Worm (Caenorhabditis elegans) whole organism, L3 larva: Measurements from ENCODE around the gene F53C3.7.

Experiments used
- ceh-28 ChIP-seq: fragments of 150-350 bp; optimal IDR thresholded peaks from 2 replicates; lab custom pipeline; 2014; ENCODE audit warnings: missing biosample characterization, missing genetic modification reagents, missing genetic modification characterization
- ceh-9 ChIP-seq: sonication (generic microtip); optimal IDR thresholded peaks from 2 replicates; lab custom pipeline; 2018; ENCODE audit warnings: missing biosample characterization, missing genetic modification characterization
- egl-5 ChIP-seq: fragments of 150-350 bp; optimal IDR thresholded peaks from 2 replicates; lab custom pipeline; 2017; ENCODE audit warnings: missing biosample characterization, missing genetic modification reagents, missing genetic modification characterization, inconsistent platforms
- elt-3 ChIP-seq, 3 experiments: fragments of 150-350 bp in 1 of 3; sonication (generic microtip) in 2 of 3; optimal IDR thresholded peaks; 2 replicates in 2 of 3; 4 replicates in 1 of 3; lab custom pipeline; 2014 to 2017; ENCODE audit warnings: missing biosample characterization in 3 of 3, missing genetic modification characterization in 3 of 3
- fkh-10 ChIP-seq: sonication (generic microtip); optimal IDR thresholded peaks from 2 replicates; lab custom pipeline; 2017; ENCODE audit warnings: missing biosample characterization, missing genetic modification reagents, missing genetic modification characterization
- fos-1 ChIP-seq: fragments of 150-350 bp; optimal IDR thresholded peaks from 2 replicates; lab custom pipeline; 2014; ENCODE audit warnings: missing biosample characterization, missing genetic modification characterization
- lin-15B ChIP-seq: fragments of 150-350 bp; optimal IDR thresholded peaks from 2 replicates; lab custom pipeline; 2014; ENCODE audit warnings: missing biosample characterization, missing genetic modification characterization
- lin-39 ChIP-seq: fragments of 150-350 bp; optimal IDR thresholded peaks from 2 replicates; lab custom pipeline; 2018; ENCODE audit warnings: missing biosample characterization, missing genetic modification reagents, missing genetic modification characterization
- nhr-12 ChIP-seq: fragments of 150-350 bp; optimal IDR thresholded peaks from 2 replicates; lab custom pipeline; 2014; ENCODE audit warnings: missing biosample characterization, missing genetic modification characterization
- nhr-43 ChIP-seq: sonication (generic microtip); optimal IDR thresholded peaks from 2 replicates; lab custom pipeline; 2016; ENCODE audit warnings: mild to moderate bottlenecking, missing genetic modification characterization, missing compliant biosample characterization; ENCODE audit not compliant: poor library complexity, severe bottlenecking
- nhr-67 ChIP-seq: fragments of 150-350 bp; optimal IDR thresholded peaks from 2 replicates; lab custom pipeline; 2014; ENCODE audit warnings: missing biosample characterization, missing genetic modification characterization
- nhr-76 ChIP-seq: fragments of 150-350 bp; sonication (generic microtip); optimal IDR thresholded peaks from 5 replicates; lab custom pipeline; 2014; ENCODE audit warnings: missing biosample characterization, missing genetic modification characterization
- pqm-1 ChIP-seq: fragments of 150-350 bp; optimal IDR thresholded peaks from 2 replicates; lab custom pipeline; 2017; ENCODE audit warnings: missing biosample characterization, missing genetic modification characterization, inconsistent platforms
- sea-2 ChIP-seq: fragments of 150-350 bp; sonication (generic microtip); optimal IDR thresholded peaks from 4 replicates; lab custom pipeline; 2014; ENCODE audit warnings: missing biosample characterization, missing genetic modification reagents, missing genetic modification characterization
- snpc-4 ChIP-seq: fragments of 150-350 bp; optimal IDR thresholded peaks from 2 replicates; lab custom pipeline; 2014; ENCODE audit warnings: missing biosample characterization, missing genetic modification characterization
- unc-39 ChIP-seq: sonication (generic microtip); optimal IDR thresholded peaks from 4 replicates; lab custom pipeline; 2017; ENCODE audit warnings: missing biosample characterization, missing genetic modification characterization
- unc-62 ChIP-seq: fragments of 150-350 bp; sonication (generic microtip); optimal IDR thresholded peaks from 4 replicates; lab custom pipeline; 2014; ENCODE audit warnings: missing biosample characterization, missing genetic modification reagents, missing genetic modification characterization
- ztf-11 ChIP-seq: fragments of 150-350 bp; optimal IDR thresholded peaks from 2 replicates; lab custom pipeline; 2014; ENCODE audit warnings: missing biosample characterization, missing genetic modification characterization
- ztf-4 ChIP-seq: fragments of 150-350 bp; optimal IDR thresholded peaks from 2 replicates; lab custom pipeline; 2014; ENCODE audit warnings: missing biosample characterization, missing genetic modification characterization

The F53C3.7 gene

DNA sequence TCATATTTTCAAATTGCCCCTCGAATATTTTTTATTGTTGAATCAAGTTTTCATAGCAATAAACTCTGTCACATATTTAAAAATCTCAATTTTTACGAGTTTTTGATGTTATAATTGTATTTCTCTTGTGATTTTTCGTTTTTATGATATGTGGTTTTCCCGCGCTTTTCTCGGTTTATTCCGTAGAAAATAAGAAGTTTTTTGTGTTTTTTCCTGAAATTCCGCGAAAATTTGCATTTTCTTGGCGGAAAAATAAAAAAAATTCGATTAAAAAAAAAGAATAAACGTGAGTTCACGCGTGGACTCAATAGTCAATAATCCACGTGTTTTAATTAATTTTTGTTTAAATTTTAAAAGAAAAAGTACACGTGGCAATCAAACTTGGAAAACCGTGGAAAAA is 41.1 kb downstream of the F53C3.7 start:
- TF ChIP-seq sea-2 (GFP tag; lab: Kevin White, UChicago) (no peak), egl-5 (tag; lab: Kevin White, UChicago) (no peak), pqm-1 (no peak), nhr-76 (no peak), fkh-10 (no peak), lin-15B (tag; lab: Kevin White, UChicago) (no peak), unc-39 (tag; lab: Kevin White, UChicago) (no peak), ztf-11 (tag; lab: Kevin White, UChicago) (no peak), nhr-12 (tag; lab: Kevin White, UChicago) (no peak), nhr-67 (tag; lab: Kevin White, UChicago) (no peak), lin-39 (tag; lab: Kevin White, UChicago) (no peak), nhr-43 (tag; lab: Kevin White, UChicago) (no peak), fos-1 (no peak), unc-62 (GFP tag; lab: Kevin White, UChicago) (no peak), elt-3 (tag; optimal IDR thresholded peaks at IDR 0.05; lab: Kevin White, UChicago) (no peak), snpc-4 (tag; lab: Kevin White, UChicago) (no peak), ceh-28 (tag; lab: Kevin White, UChicago) (no peak), ztf-4 (tag; lab: Kevin White, UChicago) (no peak), ceh-9 (no peak)
